Fruit fly (Drosophila melanogaster): ENCODE data around the gene Archease.

Archease gene

dm6 chr3R:21632930-21633780 is 29.6 kb downstream of the Archease start (continued):
- TF ChIP-seq ERR (GFP tag; optimal IDR thresholded peaks at IDR 0.05), result no peak
- TF ChIP-seq Oli (tag; optimal IDR thresholded peaks at IDR 0.05), result peak; percentile 27
- no peak for TF ChIP-seq Dref (GFP tag; IDR thresholded peaks at IDR 0.05)
- no peak for TF ChIP-seq Sry-β (GFP tag; optimal IDR thresholded peaks at IDR 0.05)
- peak; percentile 34 for TF ChIP-seq Fer1 (GFP tag; optimal IDR thresholded peaks at IDR 0.05)
- TF ChIP-seq Lhr (GFP tag; optimal IDR thresholded peaks at IDR 0.05), result peak; percentile 4
- TF ChIP-seq lola (GFP tag; optimal IDR thresholded peaks at IDR 0.05), result peak in 1 of 3 experiments; percentile 79
- TF ChIP-seq pho (GFP tag; optimal IDR thresholded peaks at IDR 0.05), result no peak
- TF ChIP-seq lilli (GFP tag; optimal IDR thresholded peaks at IDR 0.05), result peak; percentile 39
- no peak for TF ChIP-seq CG8359 (GFP tag; optimal IDR thresholded peaks at IDR 0.05; ENCODE audit: borderline replicate concordance)
- no peak for TF ChIP-seq sima (GFP tag; optimal IDR thresholded peaks at IDR 0.05)
- no peak for TF ChIP-seq wdn (GFP tag; IDR thresholded peaks at IDR 0.05)
- peak; percentile 5 for TF ChIP-seq CG18619 (GFP tag; optimal IDR thresholded peaks at IDR 0.05)
- no peak for TF ChIP-seq CG14014 (GFP tag; IDR thresholded peaks at IDR 0.05)
- no peak for TF ChIP-seq Abd-B (GFP tag; optimal IDR thresholded peaks at IDR 0.05)
- no peak for TF ChIP-seq CG1024 (GFP tag; IDR thresholded peaks at IDR 0.05)
- TF ChIP-seq CG4424 (GFP tag; optimal IDR thresholded peaks at IDR 0.05), result peak; percentile 13
- TF ChIP-seq row (GFP tag; IDR thresholded peaks at IDR 0.05), result no peak
- no peak for TF ChIP-seq CG3726 (GFP tag; IDR thresholded peaks at IDR 0.05)
- TF ChIP-seq Dip2 (GFP tag; IDR thresholded peaks at IDR 0.05), result no peak
- no peak for TF ChIP-seq amos (GFP tag; IDR thresholded peaks at IDR 0.05; ENCODE audit: partially characterized antibody)
- TF ChIP-seq CG3281 (GFP tag; optimal IDR thresholded peaks at IDR 0.05), result no peak
- TF ChIP-seq grau (tag; optimal IDR thresholded peaks at IDR 0.05), result peak; percentile 55
- TF ChIP-seq CG4707 (GFP tag; optimal IDR thresholded peaks at IDR 0.05), result no peak
- peak; percentile 12 for TF ChIP-seq MTF-1 (GFP tag; optimal IDR thresholded peaks at IDR 0.05; ENCODE audit: borderline replicate concordance)
- TF ChIP-seq CG14710 (tag; optimal IDR thresholded peaks at IDR 0.05), result peak; percentile 69
- TF ChIP-seq CG6854 (GFP tag; optimal IDR thresholded peaks at IDR 0.05), result no peak
- no peak for TF ChIP-seq CG1792 (GFP tag; optimal IDR thresholded peaks at IDR 0.05)
- TF ChIP-seq CG13775 (GFP tag; optimal IDR thresholded peaks at IDR 0.05), result peak; percentile 26
- TF ChIP-seq ato (GFP tag; IDR thresholded peaks at IDR 0.05; ENCODE audit: partially characterized antibody), result no peak
- no peak for TF ChIP-seq hb (GFP tag; IDR thresholded peaks at IDR 0.05; ENCODE audit: partially characterized antibody)
- peak; percentile 54 for TF ChIP-seq CG11723 (GFP tag; optimal IDR thresholded peaks at IDR 0.05)
- no peak for TF ChIP-seq Atf-2 (GFP tag; optimal IDR thresholded peaks at IDR 0.05)
- no peak for TF ChIP-seq CG18011 (GFP tag; optimal IDR thresholded peaks at IDR 0.05)
- TF ChIP-seq cwo (GFP tag; optimal IDR thresholded peaks at IDR 0.05), result peak; percentile 13
- TF ChIP-seq otp (GFP tag; IDR thresholded peaks at IDR 0.05), result no peak
- TF ChIP-seq CG7556 (GFP tag; optimal IDR thresholded peaks at IDR 0.05), result peak; percentile 69
- no peak for TF ChIP-seq tll (GFP tag; optimal IDR thresholded peaks at IDR 0.05)
- TF ChIP-seq Oaz (GFP tag; IDR thresholded peaks at IDR 0.05), result no peak
- TF ChIP-seq CG3838 (GFP tag; optimal IDR thresholded peaks at IDR 0.05), result no peak
- TF ChIP-seq Nf-YA (GFP tag; IDR thresholded peaks at IDR 0.05), result no peak
- peak; percentile 24 for TF ChIP-seq CG6765 (GFP tag; optimal IDR thresholded peaks at IDR 0.05)
- TF ChIP-seq CkIIα-i1 (GFP tag; IDR thresholded peaks at IDR 0.05), result no peak
- no peak for TF ChIP-seq en (GFP tag; optimal IDR thresholded peaks at IDR 0.05)
- no peak for TF ChIP-seq Opbp (GFP tag; IDR thresholded peaks at IDR 0.05; ENCODE audit: partially characterized antibody)
- peak; percentile 8 for TF ChIP-seq CG8290 (GFP tag; optimal IDR thresholded peaks at IDR 0.05)
- TF ChIP-seq CG8290 (tag; optimal IDR thresholded peaks at IDR 0.05), result peak in 1 of 2 experiments; percentile 51
- TF ChIP-seq dan (GFP tag; IDR thresholded peaks at IDR 0.05), result no peak
- TF ChIP-seq pb (GFP tag; optimal IDR thresholded peaks at IDR 0.05), result no peak
